Worm (Caenorhabditis elegans) whole organism, L4 larva: ENCODE data around the gene grl-2.

Source experiments
- T20F7.1 ChIP-seq: fragments of 200-800 bp; sonication (Bioruptor generic); optimal IDR thresholded peaks from 2 replicates; lab custom pipeline; 2018; ENCODE audit warnings: mild to moderate bottlenecking, missing genetic modification characterization, missing compliant biosample characterization
- ZK337.2 ChIP-seq: fragments of 200-800 bp; sonication (Bioruptor generic); IDR thresholded peaks from 2 replicates; pipeline ENCODE4 v1.3.6; 2022; ENCODE audit warnings: missing genetic modification reagents, missing genetic modification characterization, missing compliant biosample characterization
- ZK546.5 ChIP-seq, 2 experiments: sonication (generic microtip); optimal IDR thresholded peaks; 2 replicates each; lab custom pipeline; 2017; ENCODE audit warnings: missing biosample characterization in 2 of 2, missing genetic modification characterization in 2 of 2
- aha-1 ChIP-seq: fragments of 150-350 bp; peaks from one replicate; lab custom pipeline; 2014; ENCODE audit warnings: missing biosample characterization, missing genetic modification characterization
- aly-2 ChIP-seq: sonication (generic microtip); optimal IDR thresholded peaks from 2 replicates; lab custom pipeline; 2018; ENCODE audit warnings: missing biosample characterization, missing genetic modification characterization
- ama-1 ChIP-seq: fragments of 150-350 bp; optimal IDR thresholded peaks from 2 replicates; lab custom pipeline; 2014; ENCODE audit warnings: inconsistent platforms, mixed read lengths
- ceh-28 ChIP-seq: fragments of 150-350 bp; optimal IDR thresholded peaks from 2 replicates; lab custom pipeline; 2014; ENCODE audit warnings: missing biosample characterization, missing genetic modification reagents, missing genetic modification characterization
- ceh-82 ChIP-seq: sonication (generic microtip); optimal IDR thresholded peaks from 2 replicates; lab custom pipeline; 2017; ENCODE audit warnings: missing biosample characterization, missing genetic modification characterization
- ctbp-1 ChIP-seq: fragments of 200-800 bp; sonication (Bioruptor generic); IDR thresholded peaks from 2 replicates; pipeline ENCODE4 v1.3.6; 2022; ENCODE audit warnings: missing genetic modification reagents, missing genetic modification characterization, missing compliant biosample characterization
- daf-12 ChIP-seq: fragments of 150-350 bp; optimal IDR thresholded peaks from 2 replicates; lab custom pipeline; 2014; ENCODE audit warnings: missing biosample characterization, missing genetic modification reagents, missing genetic modification characterization
- daf-16 ChIP-seq, 3 experiments: sonication (generic microtip); optimal IDR thresholded peaks; 2 replicates each; lab custom pipeline; 2016 to 2017; ENCODE audit warnings: missing genetic modification characterization in 3 of 3, missing genetic modification reagents in 3 of 3, mild to moderate bottlenecking in 2 of 3, missing compliant biosample characterization in 2 of 3, missing biosample characterization in 1 of 3, moderate library complexity in 1 of 3
- daf-8 ChIP-seq: fragments of 200-800 bp; sonication (Bioruptor generic); IDR thresholded peaks from 2 replicates; pipeline ENCODE4 v1.3.6; 2022; ENCODE audit warnings: missing genetic modification characterization, missing compliant biosample characterization
- dpl-1 ChIP-seq: fragments of 150-350 bp; optimal IDR thresholded peaks from 2 replicates; lab custom pipeline; 2014; ENCODE audit warnings: missing biosample characterization, missing genetic modification reagents, missing genetic modification characterization
- duxl-1 ChIP-seq: sonication (generic microtip); optimal IDR thresholded peaks from 2 replicates; lab custom pipeline; 2016; ENCODE audit warnings: mild to moderate bottlenecking, missing genetic modification characterization, moderate library complexity, missing compliant biosample characterization; ENCODE audit not compliant: poor library complexity
- dve-1 ChIP-seq: sonication (generic microtip); optimal IDR thresholded peaks from 2 replicates; lab custom pipeline; 2017; ENCODE audit warnings: antibody characterized with exemption, mild to moderate bottlenecking, missing genetic modification characterization, missing compliant biosample characterization; ENCODE audit not compliant: insufficient read depth
- hif-1 ChIP-seq, 2 experiments: sonication (generic microtip); optimal IDR thresholded peaks; 2 replicates each; lab custom pipeline; 2016 to 2017; ENCODE audit warnings: missing compliant biosample characterization in 2 of 2, missing genetic modification characterization in 2 of 2, missing genetic modification reagents in 2 of 2, missing genotype in 2 of 2, mild to moderate bottlenecking in 1 of 2
- hlh-30 ChIP-seq: sonication (generic microtip); optimal IDR thresholded peaks from 2 replicates; lab custom pipeline; 2017; ENCODE audit warnings: antibody characterized with exemption, mild to moderate bottlenecking, missing genetic modification characterization, missing compliant biosample characterization; ENCODE audit not compliant: insufficient read depth
- hmg-1.1 ChIP-seq: fragments of 200-800 bp; sonication (Bioruptor generic); IDR thresholded peaks from 2 replicates; pipeline ENCODE4 v1.3.6; 2022; ENCODE audit warnings: missing genetic modification reagents, missing genetic modification characterization, missing compliant biosample characterization
- jun-1 ChIP-seq: fragments of 150-350 bp; optimal IDR thresholded peaks from 2 replicates; lab custom pipeline; 2014; ENCODE audit warnings: missing biosample characterization, missing genetic modification reagents, missing genetic modification characterization
- lin-1 ChIP-seq: fragments of 200-800 bp; sonication (Bioruptor generic); IDR thresholded peaks from 2 replicates; pipeline ENCODE4 v1.3.6; 2022; ENCODE audit warnings: missing genetic modification reagents, missing genetic modification characterization, missing compliant biosample characterization
- lin-39 ChIP-seq: fragments of 150-350 bp; optimal IDR thresholded peaks from 2 replicates; lab custom pipeline; 2014; ENCODE audit warnings: missing biosample characterization, missing genetic modification reagents, missing genetic modification characterization
- lir-3 ChIP-seq: sonication (generic microtip); optimal IDR thresholded peaks from 2 replicates; lab custom pipeline; 2016; ENCODE audit warnings: mild to moderate bottlenecking, missing genetic modification characterization, missing compliant biosample characterization
- lsy-2 ChIP-seq, 2 experiments: fragments of 150-350 bp in 1 of 2; sonication (generic microtip) in 1 of 2; optimal IDR thresholded peaks; 2 replicates each; lab custom pipeline; 2014 to 2017; ENCODE audit warnings: missing biosample characterization in 2 of 2, missing genetic modification characterization in 2 of 2
- mdl-1 ChIP-seq, 2 experiments: fragments of 150-350 bp in 1 of 2; sonication (generic microtip) in 1 of 2; optimal IDR thresholded peaks; 2 replicates each; lab custom pipeline; 2014 to 2017; ENCODE audit warnings: missing biosample characterization in 2 of 2, missing genetic modification characterization in 2 of 2
- mdt-29 ChIP-seq: fragments of 200-800 bp; sonication (Bioruptor generic); IDR thresholded peaks from 2 replicates; pipeline ENCODE4 v1.3.6; 2022; ENCODE audit warnings: missing genetic modification reagents, missing genetic modification characterization, missing compliant biosample characterization
- mep-1 ChIP-seq: fragments of 150-350 bp; sonication (generic microtip); optimal IDR thresholded peaks from 3 replicates; lab custom pipeline; 2014; ENCODE audit warnings: missing biosample characterization, missing genetic modification characterization
- mes-2 ChIP-seq: sonication (generic microtip); optimal IDR thresholded peaks from 2 replicates; lab custom pipeline; 2016; ENCODE audit warnings: missing genotype, mild to moderate bottlenecking, missing genetic modification characterization, missing compliant biosample characterization; ENCODE audit not compliant: poor library complexity, severe bottlenecking
- mxl-3 ChIP-seq: fragments of 200-800 bp; sonication (Bioruptor generic); optimal IDR thresholded peaks from 2 replicates; lab custom pipeline; 2018; ENCODE audit warnings: mild to moderate bottlenecking, missing genetic modification characterization, missing compliant biosample characterization
- nhr-111 ChIP-seq: fragments of 200-800 bp; sonication (Bioruptor generic); optimal IDR thresholded peaks from 2 replicates; lab custom pipeline; 2018; ENCODE audit warnings: mild to moderate bottlenecking, missing genetic modification characterization, missing compliant biosample characterization
- nhr-237 ChIP-seq: sonication (generic microtip); optimal IDR thresholded peaks from 2 replicates; lab custom pipeline; 2017; ENCODE audit warnings: missing biosample characterization, missing genetic modification characterization
- nhr-28 ChIP-seq: fragments of 150-350 bp; optimal IDR thresholded peaks from 2 replicates; lab custom pipeline; 2014; ENCODE audit warnings: missing biosample characterization, missing genetic modification characterization
- nhr-6 ChIP-seq: fragments of 150-350 bp; optimal IDR thresholded peaks from 2 replicates; lab custom pipeline; 2014; ENCODE audit warnings: missing biosample characterization, missing genetic modification characterization
- set-16 ChIP-seq: fragments of 200-800 bp; sonication (Bioruptor generic); IDR thresholded peaks from 2 replicates; pipeline ENCODE4 v1.3.6; 2022; ENCODE audit warnings: missing genetic modification reagents, missing genetic modification characterization, missing compliant biosample characterization
- tag-97 ChIP-seq: fragments of 200-800 bp; sonication (Bioruptor generic); IDR thresholded peaks from 2 replicates; pipeline ENCODE4 v1.3.6; 2022; ENCODE audit warnings: missing genetic modification characterization, missing compliant biosample characterization
- tra-1 ChIP-seq: fragments of 200-800 bp; sonication (Bioruptor generic); IDR thresholded peaks from 2 replicates; pipeline ENCODE4 v1.3.6; 2022; ENCODE audit warnings: missing genetic modification reagents, missing genetic modification characterization, missing compliant biosample characterization
- unc-130 ChIP-seq: sonication (generic microtip); optimal IDR thresholded peaks from 2 replicates; lab custom pipeline; 2016; ENCODE audit warnings: missing genetic modification reagents, missing genetic modification characterization, missing compliant biosample characterization
- unc-39 ChIP-seq: sonication (generic microtip); optimal IDR thresholded peaks from 2 replicates; lab custom pipeline; 2017; ENCODE audit warnings: missing biosample characterization, missing genetic modification characterization
- unc-62 ChIP-seq, 3 experiments: fragments of 150-350 bp in 1 of 3; sonication (generic microtip); optimal IDR thresholded peaks in 2 of 3; peaks in 1 of 3; 1 replicate in 1 of 3; 2 replicates in 2 of 3; lab custom pipeline; 2014 to 2017; ENCODE audit warnings: missing biosample characterization in 3 of 3, missing genetic modification characterization in 3 of 3, missing genetic modification reagents in 3 of 3, missing genotype in 1 of 3
- vab-7 ChIP-seq: fragments of 200-800 bp; sonication (Bioruptor generic); IDR thresholded peaks from 2 replicates; pipeline ENCODE4 v1.3.6; 2022; ENCODE audit warnings: missing genetic modification reagents, missing genetic modification characterization, missing compliant biosample characterization
- zip-11 ChIP-seq: fragments of 200-800 bp; sonication (Bioruptor generic); IDR thresholded peaks from 2 replicates; pipeline ENCODE4 v1.3.6; 2022; ENCODE audit warnings: missing genetic modification characterization, missing compliant biosample characterization

The grl-2 gene

ce11 chrV:12952287-12952686, 7.4 kb downstream of the grl-2 start, which contains the start of gene pqn-68:
pqn-68 (plus strand) TSS chrV:12952636.
- no peak for TF ChIP-seq mdt-29 (GFP tag; lab: Robert Waterston, UW)
- TF ChIP-seq nhr-237 (tag; lab: Kevin White, UChicago): no peak
- peak; percentile 25 for TF ChIP-seq dpl-1 (GFP tag; lab: Kevin White, UChicago)
- TF ChIP-seq aly-2 (tag; lab: Kevin White, UChicago): no peak
- TF ChIP-seq unc-39 (tag; lab: Kevin White, UChicago): no peak
- TF ChIP-seq lin-1: no peak
- TF ChIP-seq mes-2: peak; percentile 85
- no peak for TF ChIP-seq mxl-3 (GFP tag; lab: Kevin White, UChicago)
- TF ChIP-seq daf-12 (tag; lab: Kevin White, UChicago): no peak
- TF ChIP-seq nhr-6 (tag; lab: Kevin White, UChicago): peak; percentile 80
- peak in 1 of 2 experiments; percentile 8 for TF ChIP-seq hif-1 (tag; optimal IDR thresholded peaks at IDR 0.05; lab: Kevin White, UChicago)
- no peak for TF ChIP-seq jun-1 (tag; lab: Kevin White, UChicago)
- no peak for TF ChIP-seq mep-1 (tag; lab: Kevin White, UChicago)
- no peak for TF ChIP-seq mdl-1 (tag; optimal IDR thresholded peaks at IDR 0.05; lab: Kevin White, UChicago)
- TF ChIP-seq nhr-28 (tag; lab: Kevin White, UChicago): no peak
- no peak for TF ChIP-seq nhr-111
- TF ChIP-seq daf-16 (GFP tag; optimal IDR thresholded peaks at IDR 0.05; lab: Kevin White, UChicago): no peak
- peak; percentile 6 for TF ChIP-seq daf-16 (tag; optimal IDR thresholded peaks at IDR 0.05; lab: Kevin White, UChicago)
- TF ChIP-seq ama-1 (lab: Kevin White, UChicago): no peak
- TF ChIP-seq aha-1 (tag; lab: Kevin White, UChicago): peak; percentile 71
- TF ChIP-seq T20F7.1 (GFP tag; lab: Kevin White, UChicago): peak; percentile 92
- peak in 1 of 2 experiments; percentile 55 for TF ChIP-seq lsy-2 (tag; optimal IDR thresholded peaks at IDR 0.05; lab: Kevin White, UChicago)
- TF ChIP-seq hlh-30 (tag; lab: Kevin White, UChicago): peak; percentile 8
- peak; percentile 17 for TF ChIP-seq dve-1

DNA sequence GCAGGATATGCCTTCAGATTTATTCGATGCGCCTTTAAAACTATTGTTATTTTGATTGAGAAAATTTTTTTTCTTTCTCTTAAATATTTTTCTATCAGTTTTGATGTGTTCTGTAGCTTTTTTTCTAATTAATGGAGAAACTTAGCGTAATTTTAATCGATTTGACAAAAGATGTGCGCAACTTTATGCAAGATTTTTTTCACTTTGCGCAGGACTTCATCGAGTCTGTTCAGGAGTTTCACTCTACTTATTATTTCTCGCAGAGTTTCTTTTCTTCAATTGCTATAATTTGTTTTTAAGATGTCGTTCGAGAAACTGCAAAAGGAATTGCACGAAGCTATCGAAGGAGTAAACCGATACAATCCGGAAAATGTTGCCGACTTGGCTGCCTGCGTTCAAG, 8.8 kb downstream of the grl-2 start, which contains the start of gene eif-3.K:
Gene eif-3.K, plus strand, starts transcription at position 301 of the 400 bp plus-strand sequence.
- TF ChIP-seq unc-62 (GFP tag; optimal IDR thresholded peaks at IDR 0.05 in 1 of 2; lab: Kevin White, UChicago) (peak in 1 of 2 experiments; percentile 24), unc-62 (tag; optimal IDR thresholded peaks at IDR 0.05; lab: Kevin White, UChicago) (no peak), tra-1 (GFP tag; lab: Robert Waterston, UW) (no peak)

DNA sequence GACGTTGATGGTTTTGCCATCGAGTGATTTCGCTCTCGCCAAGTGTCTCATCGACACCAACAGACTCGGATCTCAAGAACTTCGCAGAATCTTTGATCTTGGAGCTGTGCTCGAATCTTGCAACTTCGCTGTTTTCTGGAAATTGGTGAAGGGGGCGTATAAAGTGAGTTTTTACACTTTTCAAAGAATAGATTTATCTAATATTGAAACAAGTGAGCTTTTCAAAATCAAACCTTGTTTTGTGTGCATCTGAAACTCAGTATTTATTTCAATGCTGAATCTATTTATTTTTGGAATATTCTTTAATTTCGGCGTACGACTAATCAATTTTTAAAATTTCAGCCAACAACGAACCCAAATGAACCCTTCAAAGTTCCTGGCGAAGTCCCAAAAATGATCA, 9.4 kb downstream of the grl-2 start:
- TF ChIP-seq lir-3 (tag; lab: Kevin White, UChicago): no peak
- peak in 1 of 2 experiments; percentile 77 for TF ChIP-seq unc-62 (GFP tag; optimal IDR thresholded peaks at IDR 0.05 in 1 of 2; lab: Kevin White, UChicago)
- no peak for TF ChIP-seq unc-62 (tag; optimal IDR thresholded peaks at IDR 0.05; lab: Kevin White, UChicago)
- no peak for TF ChIP-seq ctbp-1 (GFP tag; lab: Robert Waterston, UW)
- no peak for TF ChIP-seq hmg-1.1
- no peak for TF ChIP-seq tag-97 (GFP tag; lab: Robert Waterston, UW)
- TF ChIP-seq zip-11: no peak
- TF ChIP-seq daf-8 (GFP tag; lab: Robert Waterston, UW): no peak
- TF ChIP-seq aha-1 (tag; lab: Kevin White, UChicago): peak; percentile 76

ce11 chrV:12961085-12961560, 16.2 kb downstream of the grl-2 start, which contains the start of gene mpst-7:
mpst-7 (minus strand) TSS chrV:12961135.
- TF ChIP-seq ceh-82 (tag; lab: Kevin White, UChicago) (no peak), nhr-111 (no peak), nhr-237 (tag; lab: Kevin White, UChicago) (no peak), lin-39 (tag; lab: Kevin White, UChicago) (no peak), mep-1 (tag; lab: Kevin White, UChicago) (no peak), unc-130 (GFP tag; lab: Kevin White, UChicago) (no peak), ctbp-1 (GFP tag; lab: Robert Waterston, UW) (no peak), vab-7 (GFP tag; lab: Robert Waterston, UW) (no peak), unc-62 (GFP tag; optimal IDR thresholded peaks at IDR 0.05 in 1 of 2; lab: Kevin White, UChicago) (peak in 1 of 2 experiments; percentile 25), unc-62 (tag; optimal IDR thresholded peaks at IDR 0.05; lab: Kevin White, UChicago) (no peak), ceh-28 (tag; lab: Kevin White, UChicago) (no peak), ZK546.5 (tag; optimal IDR thresholded peaks at IDR 0.05; lab: Kevin White, UChicago) (no peak), ZK337.2 (GFP tag; lab: Robert Waterston, UW) (no peak), mdl-1 (tag; optimal IDR thresholded peaks at IDR 0.05; lab: Kevin White, UChicago) (no peak), nhr-28 (tag; lab: Kevin White, UChicago) (peak; percentile 12), duxl-1 (no peak), set-16 (GFP tag; lab: Robert Waterston, UW) (no peak), hif-1 (tag; optimal IDR thresholded peaks at IDR 0.05; lab: Kevin White, UChicago) (no peak)
